Worm (Caenorhabditis elegans): ENCODE data around the gene ZK688.10.

The ZK688.10 gene

DNA sequence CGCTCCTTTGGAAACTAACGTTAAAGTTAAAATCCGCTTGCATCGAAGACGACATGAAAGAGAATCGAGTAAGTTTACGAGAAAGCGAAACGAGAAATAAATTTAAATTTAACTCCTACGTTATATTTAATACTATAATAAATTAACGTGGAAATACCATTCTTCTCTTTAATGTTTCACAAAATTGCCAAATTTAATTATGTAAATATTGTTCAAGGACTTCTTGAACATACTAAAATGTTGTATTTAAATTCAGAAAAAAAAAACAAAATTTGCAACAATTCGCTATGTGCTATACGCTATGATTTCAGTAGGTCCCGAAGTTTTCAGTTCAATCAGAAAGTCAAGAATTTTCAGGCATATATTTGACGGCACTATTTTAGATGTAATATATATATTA is at the start of gene ZK688.10:
ZK688.10 (minus strand) TSS at position 101 of the 400 bp plus-strand sequence.
- TF ChIP-seq med-1 (GFP tag; optimal IDR thresholded peaks at IDR 0.05; ENCODE audit: insufficient read depth) = no peak
- no peak for TF ChIP-seq ztf-23 (GFP tag; IDR thresholded peaks at IDR 0.05)
- TF ChIP-seq klf-2 (GFP tag; conservative IDR thresholded peaks at IDR 0.05) = no peak
- TF ChIP-seq cog-1 (tag; optimal IDR thresholded peaks at IDR 0.05) = no peak
- no peak for TF ChIP-seq T22C8.4 (GFP tag; IDR thresholded peaks at IDR 0.05)
- TF ChIP-seq tab-1 (GFP tag; IDR thresholded peaks at IDR 0.05) = no peak
- no peak for TF ChIP-seq ztf-29 (GFP tag; IDR thresholded peaks at IDR 0.05)
- no peak for TF ChIP-seq flt-1 (GFP tag; IDR thresholded peaks at IDR 0.05)
- TF ChIP-seq ref-1 (GFP tag; conservative IDR thresholded peaks at IDR 0.05) = no peak

DNA sequence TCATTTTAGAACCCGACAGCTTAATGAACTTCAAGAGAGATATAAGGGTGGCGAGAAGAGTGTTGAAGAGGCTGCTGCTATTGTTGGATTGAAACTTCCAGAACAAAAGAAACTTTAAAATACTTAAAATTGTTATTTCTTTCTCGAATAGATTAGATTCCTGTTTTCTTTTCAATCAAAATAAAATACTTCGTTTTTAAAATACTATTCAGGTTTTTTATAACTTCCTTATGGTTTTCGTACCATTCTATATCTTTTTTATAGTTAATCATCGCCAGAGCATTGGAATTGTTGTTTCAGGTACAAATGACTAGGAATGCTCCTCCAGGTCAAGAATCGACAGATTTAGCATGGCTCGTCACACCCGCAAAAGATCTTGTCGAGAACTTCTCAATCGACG is 44.6 kb upstream of the ZK688.10 start, which contains the start of gene kle-2:
kle-2 (plus strand) TSS at position 301 of the 400 bp plus-strand sequence.
- TF ChIP-seq klf-2 (GFP tag; conservative IDR thresholded peaks at IDR 0.05) = no peak
- no peak for TF ChIP-seq ref-1 (GFP tag; conservative IDR thresholded peaks at IDR 0.05)
- no peak for TF ChIP-seq ztf-23 (GFP tag; IDR thresholded peaks at IDR 0.05)
- TF ChIP-seq med-1 (GFP tag; optimal IDR thresholded peaks at IDR 0.05; ENCODE audit: insufficient read depth) = no peak
- no peak for TF ChIP-seq cog-1 (tag; optimal IDR thresholded peaks at IDR 0.05)
- TF ChIP-seq tab-1 (GFP tag; IDR thresholded peaks at IDR 0.05) = no peak
- no peak for TF ChIP-seq T22C8.4 (GFP tag; IDR thresholded peaks at IDR 0.05)

ce11 chrIII:7940819-7941218 is 44.0 kb upstream of the ZK688.10 start, which contains the start of gene C29E4.12:
Gene C29E4.12, plus strand, starts transcription at chrIII:7941151.
- TF ChIP-seq flt-1 (GFP tag; IDR thresholded peaks at IDR 0.05) (no peak), ztf-29 (GFP tag; IDR thresholded peaks at IDR 0.05) (no peak), ztf-23 (GFP tag; IDR thresholded peaks at IDR 0.05) (no peak), T22C8.4 (GFP tag; IDR thresholded peaks at IDR 0.05) (no peak), klf-2 (GFP tag; conservative IDR thresholded peaks at IDR 0.05) (no peak), cog-1 (tag; optimal IDR thresholded peaks at IDR 0.05) (no peak), tab-1 (GFP tag; IDR thresholded peaks at IDR 0.05) (no peak), med-1 (GFP tag; optimal IDR thresholded peaks at IDR 0.05; ENCODE audit: insufficient read depth) (no peak), ref-1 (GFP tag; conservative IDR thresholded peaks at IDR 0.05) (no peak)

- TF ChIP-seq flt-1 (GFP tag; IDR thresholded peaks at IDR 0.05) (no peak), ztf-23 (GFP tag; IDR thresholded peaks at IDR 0.05) (no peak)
Observed at ce11 chrIII:7937548-7937947, 40.7 kb upstream of the ZK688.10 start, which contains the start of gene C29E4.10. Gene C29E4.10, plus strand, starts transcription at chrIII:7937848.

DNA sequence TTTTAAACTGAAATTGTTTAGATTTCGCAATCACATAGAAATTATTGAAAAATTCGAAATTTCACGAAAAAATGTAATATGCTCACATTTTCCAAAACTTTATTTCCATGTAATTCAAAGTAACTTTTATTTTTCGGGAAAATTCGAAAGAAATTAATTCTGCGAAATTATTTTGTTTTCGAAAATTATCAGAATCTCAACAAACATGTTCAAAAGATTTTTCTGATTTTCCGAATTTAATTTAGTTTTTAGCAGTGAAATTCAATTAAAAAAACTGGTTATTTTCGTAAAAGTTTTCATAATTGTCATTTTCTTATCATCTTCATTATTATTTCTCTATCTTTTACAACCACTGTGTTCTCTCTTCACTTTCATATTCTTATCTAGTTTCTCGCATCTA is 36.4 kb upstream of the ZK688.10 start, which contains the start of gene ran-2:
ran-2 (plus strand) TSS at position 301 of the 400 bp plus-strand sequence.
- TF ChIP-seq cog-1 (tag; optimal IDR thresholded peaks at IDR 0.05) = no peak
- TF ChIP-seq klf-2 (GFP tag; conservative IDR thresholded peaks at IDR 0.05) = no peak
- TF ChIP-seq ztf-29 (GFP tag; IDR thresholded peaks at IDR 0.05) = no peak
- no peak for TF ChIP-seq tab-1 (GFP tag; IDR thresholded peaks at IDR 0.05)
- no peak for TF ChIP-seq ztf-23 (GFP tag; IDR thresholded peaks at IDR 0.05)
- no peak for TF ChIP-seq flt-1 (GFP tag; IDR thresholded peaks at IDR 0.05)
- TF ChIP-seq ref-1 (GFP tag; conservative IDR thresholded peaks at IDR 0.05) = no peak
- TF ChIP-seq med-1 (GFP tag; optimal IDR thresholded peaks at IDR 0.05; ENCODE audit: insufficient read depth) = no peak
- TF ChIP-seq T22C8.4 (GFP tag; IDR thresholded peaks at IDR 0.05) = no peak

ce11 chrIII:7928549-7929129 is 31.8 kb upstream of the ZK688.10 start, which contains the start of the genes C29E4.13 and npp-15:
Gene C29E4.13, minus strand, starts transcription at chrIII:7928717.
Gene npp-15, plus strand, starts transcription at chrIII:7929043.
- no peak for TF ChIP-seq klf-2 (GFP tag; conservative IDR thresholded peaks at IDR 0.05)
- TF ChIP-seq tab-1 (GFP tag; IDR thresholded peaks at IDR 0.05) = no peak
- TF ChIP-seq ref-1 (GFP tag; conservative IDR thresholded peaks at IDR 0.05) = no peak
- TF ChIP-seq T22C8.4 (GFP tag; IDR thresholded peaks at IDR 0.05) = no peak
- no peak for TF ChIP-seq cog-1 (tag; optimal IDR thresholded peaks at IDR 0.05)
- TF ChIP-seq flt-1 (GFP tag; IDR thresholded peaks at IDR 0.05) = no peak
- no peak for TF ChIP-seq ztf-29 (GFP tag; IDR thresholded peaks at IDR 0.05)
- no peak for TF ChIP-seq med-1 (GFP tag; optimal IDR thresholded peaks at IDR 0.05; ENCODE audit: insufficient read depth)
- no peak for TF ChIP-seq ztf-23 (GFP tag; IDR thresholded peaks at IDR 0.05)

ce11 chrIII:7925968-7926367 is 29.1 kb upstream of the ZK688.10 start:
- TF ChIP-seq ztf-23 (GFP tag; IDR thresholded peaks at IDR 0.05) (no peak), cog-1 (tag; optimal IDR thresholded peaks at IDR 0.05) (no peak), ztf-29 (GFP tag; IDR thresholded peaks at IDR 0.05) (no peak), ref-1 (GFP tag; conservative IDR thresholded peaks at IDR 0.05) (no peak), med-1 (GFP tag; optimal IDR thresholded peaks at IDR 0.05; ENCODE audit: insufficient read depth) (no peak)

DNA sequence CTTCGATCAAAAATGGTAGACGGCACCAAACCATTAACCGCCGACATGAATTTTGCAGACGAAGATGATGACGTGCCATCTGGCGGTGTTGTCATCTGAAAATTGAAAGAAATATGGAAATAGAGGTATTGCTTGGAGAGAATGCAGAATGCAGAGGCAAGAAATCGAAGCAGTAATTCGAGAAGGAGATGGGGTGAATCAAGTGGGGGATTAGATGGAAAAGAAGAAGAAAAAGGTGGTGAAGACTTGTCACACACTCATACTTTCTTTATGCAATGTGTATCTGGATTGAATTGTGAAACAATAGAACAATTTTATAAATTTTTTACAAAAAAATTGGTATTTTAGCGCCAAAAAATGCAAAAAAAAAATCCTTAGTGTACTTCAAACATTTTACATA is 28.0 kb upstream of the ZK688.10 start, which contains the start of gene tag-250:
tag-250 (minus strand) TSS at position 101 of the 400 bp plus-strand sequence.
- TF ChIP-seq ztf-23 (GFP tag; IDR thresholded peaks at IDR 0.05) (no peak), T22C8.4 (GFP tag; IDR thresholded peaks at IDR 0.05) (no peak), cog-1 (tag; optimal IDR thresholded peaks at IDR 0.05) (no peak), flt-1 (GFP tag; IDR thresholded peaks at IDR 0.05) (no peak), med-1 (GFP tag; optimal IDR thresholded peaks at IDR 0.05; ENCODE audit: insufficient read depth) (no peak), tab-1 (GFP tag; IDR thresholded peaks at IDR 0.05) (no peak), ztf-29 (GFP tag; IDR thresholded peaks at IDR 0.05) (no peak)

DNA sequence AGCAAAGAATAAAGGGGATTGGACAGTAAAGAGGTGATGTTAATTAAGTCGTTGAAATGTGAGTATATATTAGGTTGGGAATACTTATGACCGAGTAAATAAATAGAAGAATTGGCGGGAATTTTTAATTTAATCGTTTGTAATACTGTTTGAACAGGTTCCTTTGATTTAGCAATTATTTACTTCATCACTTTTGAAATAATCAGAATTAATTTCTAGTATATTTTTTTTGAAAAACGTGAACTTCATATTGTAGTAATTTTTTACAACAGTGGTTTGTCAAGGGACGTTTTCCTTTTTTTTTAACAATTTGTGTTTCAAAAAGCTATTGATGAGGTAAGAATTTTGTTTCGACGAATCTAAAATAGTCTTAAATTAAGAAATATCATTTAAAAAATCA is 25.4 kb upstream of the ZK688.10 start, which contains the start of gene C29E4.17:
C29E4.17 (plus strand) TSS at position 301 of the 400 bp plus-strand sequence.
- TF ChIP-seq med-1 (GFP tag; optimal IDR thresholded peaks at IDR 0.05; ENCODE audit: insufficient read depth) = no peak
- no peak for TF ChIP-seq klf-2 (GFP tag; conservative IDR thresholded peaks at IDR 0.05)
- TF ChIP-seq flt-1 (GFP tag; IDR thresholded peaks at IDR 0.05) = no peak
- no peak for TF ChIP-seq cog-1 (tag; optimal IDR thresholded peaks at IDR 0.05)
- no peak for TF ChIP-seq ztf-23 (GFP tag; IDR thresholded peaks at IDR 0.05)
- TF ChIP-seq ref-1 (GFP tag; conservative IDR thresholded peaks at IDR 0.05) = no peak
- TF ChIP-seq T22C8.4 (GFP tag; IDR thresholded peaks at IDR 0.05) = no peak
- no peak for TF ChIP-seq ztf-29 (GFP tag; IDR thresholded peaks at IDR 0.05)
- no peak for TF ChIP-seq tab-1 (GFP tag; IDR thresholded peaks at IDR 0.05)

DNA sequence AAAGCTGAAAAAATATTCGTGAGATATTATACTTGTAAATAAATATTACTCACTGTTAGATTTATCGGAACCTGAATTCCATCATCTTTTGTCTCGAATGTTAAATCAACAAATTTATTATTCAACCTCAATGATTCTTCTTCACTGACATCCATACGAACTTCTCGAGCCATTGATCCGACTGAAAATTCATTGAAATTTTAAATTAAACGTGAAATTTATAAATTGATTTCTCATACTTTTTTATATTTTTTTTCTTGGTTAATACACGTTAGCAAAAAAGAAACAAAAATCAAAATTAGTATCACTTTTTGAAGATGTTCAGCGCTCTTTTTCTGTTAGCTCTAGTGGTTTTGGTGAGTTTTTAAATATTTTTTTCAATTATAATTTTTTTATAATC is 23.0 kb upstream of the ZK688.10 start, which contains the start of gene C29E4.14:
C29E4.14 (plus strand) TSS at position 301 of the 400 bp plus-strand sequence.
- TF ChIP-seq cog-1 (tag; optimal IDR thresholded peaks at IDR 0.05) = no peak
- TF ChIP-seq med-1 (GFP tag; optimal IDR thresholded peaks at IDR 0.05; ENCODE audit: insufficient read depth) = no peak
- no peak for TF ChIP-seq T22C8.4 (GFP tag; IDR thresholded peaks at IDR 0.05)
- no peak for TF ChIP-seq ref-1 (GFP tag; conservative IDR thresholded peaks at IDR 0.05)
- no peak for TF ChIP-seq ztf-23 (GFP tag; IDR thresholded peaks at IDR 0.05)
- TF ChIP-seq klf-2 (GFP tag; conservative IDR thresholded peaks at IDR 0.05) = no peak
- no peak for TF ChIP-seq ztf-29 (GFP tag; IDR thresholded peaks at IDR 0.05)
- TF ChIP-seq tab-1 (GFP tag; IDR thresholded peaks at IDR 0.05) = no peak
- TF ChIP-seq flt-1 (GFP tag; IDR thresholded peaks at IDR 0.05) = no peak

Measured in whole organism, midembryonic.